Worm (Caenorhabditis elegans) whole organism, late embryonic: Measurements from ENCODE around the gene srz-95.

Experiments
- C08G9.2 ChIP-seq: sonication (generic microtip); optimal IDR thresholded peaks from 2 replicates; lab custom pipeline; 2016; ENCODE audit warnings: mild to moderate bottlenecking, missing genetic modification characterization, moderate library complexity, missing compliant biosample characterization
- C38D4.7 ChIP-seq: fragments of 200-800 bp; sonication (Bioruptor generic); optimal IDR thresholded peaks from 2 replicates; lab custom pipeline; 2018; ENCODE audit warnings: mild to moderate bottlenecking, missing genetic modification characterization, moderate library complexity, missing compliant biosample characterization
- F13H6.1 ChIP-seq: sonication (generic microtip); optimal IDR thresholded peaks from 2 replicates; lab custom pipeline; 2016; ENCODE audit warnings: missing genetic modification characterization, missing compliant biosample characterization
- K02D7.2 ChIP-seq: sonication (generic microtip); optimal IDR thresholded peaks from 2 replicates; lab custom pipeline; 2017; ENCODE audit warnings: mild to moderate bottlenecking, missing genetic modification characterization, missing compliant biosample characterization
- K09A11.1 ChIP-seq: sonication (generic microtip); optimal IDR thresholded peaks from 2 replicates; lab custom pipeline; 2017; ENCODE audit warnings: antibody characterized with exemption, mild to moderate bottlenecking, missing genetic modification characterization, missing compliant biosample characterization; ENCODE audit not compliant: insufficient read depth
- Y22D7AL.16 ChIP-seq: sonication (generic microtip); optimal IDR thresholded peaks from 2 replicates; lab custom pipeline; 2016; ENCODE audit warnings: missing genetic modification characterization, missing compliant biosample characterization
- ama-1 ChIP-seq: fragments of 150-350 bp; optimal IDR thresholded peaks from 2 replicates; lab custom pipeline; 2014
- ceh-14 ChIP-seq: sonication (generic microtip); optimal IDR thresholded peaks from 2 replicates; lab custom pipeline; 2016; ENCODE audit warnings: missing genotype, missing genetic modification characterization, missing compliant biosample characterization
- ceh-18 ChIP-seq: sonication (generic microtip); optimal IDR thresholded peaks from 2 replicates; lab custom pipeline; 2016; ENCODE audit warnings: missing genetic modification characterization, missing compliant biosample characterization
- ceh-22 ChIP-seq: sonication (generic microtip); optimal IDR thresholded peaks from 2 replicates; lab custom pipeline; 2017; ENCODE audit warnings: missing biosample characterization, missing genetic modification characterization
- ceh-24 ChIP-seq: sonication (generic microtip); optimal IDR thresholded peaks from 2 replicates; lab custom pipeline; 2016; ENCODE audit warnings: mild to moderate bottlenecking, missing genetic modification characterization, missing compliant biosample characterization
- ceh-34 ChIP-seq: sonication (generic microtip); optimal IDR thresholded peaks from 2 replicates; lab custom pipeline; 2016; ENCODE audit warnings: mild to moderate bottlenecking, missing genetic modification characterization, missing compliant biosample characterization
- ceh-45 ChIP-seq: fragments of 200-800 bp; sonication (Bioruptor generic); IDR thresholded peaks from 2 replicates; pipeline ENCODE4 v1.3.6; 2022; ENCODE audit warnings: missing genetic modification reagents, missing genetic modification characterization, missing compliant biosample characterization
- ceh-48 ChIP-seq: sonication (generic microtip); optimal IDR thresholded peaks from 2 replicates; lab custom pipeline; 2016; ENCODE audit warnings: missing genetic modification characterization, inconsistent platforms, missing compliant biosample characterization
- ceh-6 ChIP-seq: fragments of 200-800 bp; sonication (Bioruptor generic); optimal IDR thresholded peaks from 2 replicates; lab custom pipeline; 2018; ENCODE audit warnings: mild to moderate bottlenecking, missing genetic modification characterization, missing compliant biosample characterization
- ceh-9 ChIP-seq: sonication (generic microtip); optimal IDR thresholded peaks from 2 replicates; lab custom pipeline; 2016; ENCODE audit warnings: mild to moderate bottlenecking, missing genetic modification characterization, inconsistent platforms, missing compliant biosample characterization
- dmd-4 ChIP-seq: sonication (generic microtip); optimal IDR thresholded peaks from 2 replicates; lab custom pipeline; 2016; ENCODE audit warnings: borderline replicate concordance, missing genetic modification characterization, missing compliant biosample characterization
- dve-1 ChIP-seq: sonication (generic microtip); optimal IDR thresholded peaks from 2 replicates; lab custom pipeline; 2017; ENCODE audit warnings: antibody characterized with exemption, mild to moderate bottlenecking, missing genetic modification characterization, missing compliant biosample characterization
- elt-4 ChIP-seq: sonication (generic microtip); optimal IDR thresholded peaks from 2 replicates; lab custom pipeline; 2016; ENCODE audit warnings: missing genetic modification characterization, missing compliant biosample characterization
- ets-4 ChIP-seq: sonication (generic microtip); optimal IDR thresholded peaks from 2 replicates; lab custom pipeline; 2016; ENCODE audit warnings: missing genetic modification characterization, missing compliant biosample characterization
- fax-1 ChIP-seq: sonication (generic microtip); optimal IDR thresholded peaks from 2 replicates; lab custom pipeline; 2016; ENCODE audit warnings: missing genotype, missing genetic modification characterization, missing compliant biosample characterization
- fkh-6 ChIP-seq: sonication (generic microtip); optimal IDR thresholded peaks from 2 replicates; lab custom pipeline; 2016; ENCODE audit warnings: missing genetic modification characterization, missing compliant biosample characterization
- gmeb-2 ChIP-seq: sonication (generic microtip); optimal IDR thresholded peaks from 2 replicates; lab custom pipeline; 2016; ENCODE audit warnings: missing genetic modification characterization, inconsistent platforms, missing compliant biosample characterization
- hlh-13 ChIP-seq: fragments of 200-800 bp; sonication (Bioruptor generic); optimal IDR thresholded peaks from 2 replicates; lab custom pipeline; 2018; ENCODE audit warnings: mild to moderate bottlenecking, missing genetic modification characterization, missing compliant biosample characterization
- hlh-15 ChIP-seq: sonication (generic microtip); optimal IDR thresholded peaks from 2 replicates; lab custom pipeline; 2016; ENCODE audit warnings: missing genetic modification characterization, missing compliant biosample characterization
- hlh-30 ChIP-seq: sonication (generic microtip); optimal IDR thresholded peaks from 2 replicates; lab custom pipeline; 2017; ENCODE audit warnings: antibody characterized with exemption, missing genetic modification characterization, missing compliant biosample characterization; ENCODE audit not compliant: insufficient read depth
- hlh-6 ChIP-seq: sonication (generic microtip); optimal IDR thresholded peaks from 2 replicates; lab custom pipeline; 2016; ENCODE audit warnings: missing genotype, missing genetic modification characterization, missing compliant biosample characterization
- hlh-8 ChIP-seq: sonication (generic microtip); optimal IDR thresholded peaks from 2 replicates; lab custom pipeline; 2016; ENCODE audit warnings: missing genotype, missing genetic modification characterization, missing compliant biosample characterization
- madf-2 ChIP-seq: sonication (generic microtip); optimal IDR thresholded peaks from 2 replicates; lab custom pipeline; 2017; ENCODE audit warnings: missing genetic modification characterization, missing compliant biosample characterization
- mec-3 ChIP-seq: sonication (generic microtip); optimal IDR thresholded peaks from 2 replicates; lab custom pipeline; 2016; ENCODE audit warnings: borderline replicate concordance, missing genetic modification characterization, missing compliant biosample characterization
- nhr-232 ChIP-seq: sonication (generic microtip); optimal IDR thresholded peaks from 2 replicates; lab custom pipeline; 2016; ENCODE audit warnings: missing genetic modification characterization, missing compliant biosample characterization
- pag-3 ChIP-seq: sonication (generic microtip); optimal IDR thresholded peaks from 2 replicates; lab custom pipeline; 2016; ENCODE audit warnings: missing compliant biosample characterization, missing genetic modification characterization, borderline replicate concordance
- pat-9 ChIP-seq: fragments of 200-800 bp; sonication (Bioruptor generic); optimal IDR thresholded peaks from 2 replicates; lab custom pipeline; 2018; ENCODE audit warnings: mild to moderate bottlenecking, missing genetic modification characterization, moderate library complexity, missing compliant biosample characterization
- pax-1 ChIP-seq: fragments of 150-350 bp; optimal IDR thresholded peaks from 2 replicates; lab custom pipeline; 2014; ENCODE audit warnings: missing biosample characterization, missing genetic modification characterization
- pha-2 ChIP-seq: sonication (generic microtip); optimal IDR thresholded peaks from 2 replicates; lab custom pipeline; 2017; ENCODE audit warnings: mild to moderate bottlenecking, missing genetic modification characterization, missing compliant biosample characterization
- pha-4 ChIP-seq: fragments of 150-350 bp; optimal IDR thresholded peaks from 2 replicates; lab custom pipeline; 2018; ENCODE audit warnings: missing biosample characterization, missing genetic modification reagents, missing genetic modification characterization
- pros-1 ChIP-seq: fragments of 150-350 bp; optimal IDR thresholded peaks from 2 replicates; lab custom pipeline; 2014; ENCODE audit warnings: missing biosample characterization, missing genetic modification reagents, missing genetic modification characterization
- sdc-2 ChIP-seq: sonication (generic microtip); optimal IDR thresholded peaks from 2 replicates; lab custom pipeline; 2016; ENCODE audit warnings: missing genotype, missing genetic modification characterization, missing compliant biosample characterization
- sox-2 ChIP-seq: fragments of 200-800 bp; sonication (Bioruptor generic); IDR thresholded peaks from 2 replicates; pipeline ENCODE4 v1.3.6; 2022; ENCODE audit warnings: missing genetic modification reagents, missing genetic modification characterization, missing compliant biosample characterization
- sox-4 ChIP-seq: sonication (generic microtip); optimal IDR thresholded peaks from 2 replicates; lab custom pipeline; 2017; ENCODE audit warnings: mild to moderate bottlenecking, missing genetic modification characterization, inconsistent platforms, missing compliant biosample characterization
- tbx-2 ChIP-seq: sonication (generic microtip); optimal IDR thresholded peaks from 2 replicates; lab custom pipeline; 2016; ENCODE audit warnings: missing genetic modification characterization, missing compliant biosample characterization
- ttx-3 ChIP-seq: sonication (generic microtip); optimal IDR thresholded peaks from 2 replicates; lab custom pipeline; 2016; ENCODE audit warnings: missing genetic modification reagents, missing genetic modification characterization, missing compliant biosample characterization
- unc-42 ChIP-seq: sonication (generic microtip); optimal IDR thresholded peaks from 2 replicates; lab custom pipeline; 2016; ENCODE audit warnings: missing genotype, missing genetic modification characterization, missing compliant biosample characterization
- unc-86 ChIP-seq: sonication (generic microtip); optimal IDR thresholded peaks from 2 replicates; lab custom pipeline; 2016; ENCODE audit warnings: missing genetic modification characterization, missing compliant biosample characterization

srz-95 gene

DNA sequence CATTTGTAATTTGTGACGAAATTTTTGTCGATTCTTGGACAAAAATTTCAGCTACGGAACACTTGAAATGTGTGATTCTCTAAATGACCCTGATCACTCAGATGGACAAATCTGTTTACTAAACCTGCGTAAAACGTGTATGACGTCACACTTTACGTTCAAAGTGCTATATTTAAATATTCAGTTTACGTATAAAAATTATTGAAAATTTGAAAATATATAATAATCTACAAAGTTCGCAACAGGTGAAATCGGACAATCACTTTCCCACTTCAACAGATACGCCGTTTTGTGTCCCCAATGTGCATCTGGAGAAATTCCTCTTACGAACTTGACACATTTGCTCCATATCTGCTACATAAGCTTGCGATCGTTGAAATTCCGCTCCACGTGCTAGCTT lies 13.4 kb downstream of the srz-95 start, which contains the start of gene srh-131:
srh-131 (plus strand) TSS at position 301 of the 400 bp plus-strand sequence.
- no peak for TF ChIP-seq dmd-4
- no peak for TF ChIP-seq ceh-6 (GFP tag; lab: Kevin White, UChicago)
- no peak for TF ChIP-seq C38D4.7
- no peak for TF ChIP-seq C08G9.2
- no peak for TF ChIP-seq ceh-14 (tag; lab: Kevin White, UChicago)
- no peak for TF ChIP-seq ceh-34 (tag; lab: Kevin White, UChicago)

DNA sequence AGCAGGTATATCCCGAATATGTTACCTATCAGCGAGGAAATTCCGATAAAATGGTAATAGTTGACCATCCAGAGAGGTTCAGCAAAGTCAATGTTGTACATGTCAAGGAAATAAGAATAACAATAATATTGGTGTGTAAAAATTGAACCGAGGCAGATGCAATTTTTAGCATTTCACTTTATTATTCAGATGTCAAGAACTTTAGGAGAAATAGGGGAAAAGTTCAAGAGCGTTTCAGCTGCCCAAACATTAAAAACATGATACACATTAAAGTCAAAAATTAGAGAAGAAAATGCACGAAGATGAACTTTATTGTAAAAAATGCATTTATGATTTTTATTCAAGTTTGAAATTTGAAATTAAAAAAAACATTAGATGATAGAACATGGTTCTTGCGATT lies 16.5 kb downstream of the srz-95 start, which contains the start of gene sri-69:
sri-69 (minus strand) TSS at position 101 of the 400 bp plus-strand sequence.
- no peak for TF ChIP-seq gmeb-2 (tag; lab: Kevin White, UChicago)
- no peak for TF ChIP-seq fkh-6
- TF ChIP-seq fax-1 (tag; lab: Kevin White, UChicago), result no peak
- no peak for TF ChIP-seq sox-4 (tag; lab: Kevin White, UChicago)
- TF ChIP-seq ets-4 (tag; lab: Kevin White, UChicago), result no peak
- no peak for TF ChIP-seq ceh-9 (tag; lab: Kevin White, UChicago)
- TF ChIP-seq F13H6.1 (tag; lab: Kevin White, UChicago), result no peak
- no peak for TF ChIP-seq pat-9
- TF ChIP-seq hlh-8 (tag; lab: Kevin White, UChicago), result no peak
- no peak for TF ChIP-seq hlh-30 (tag; lab: Kevin White, UChicago)
- no peak for TF ChIP-seq unc-42
- TF ChIP-seq K02D7.2 (tag; lab: Kevin White, UChicago), result no peak
- TF ChIP-seq hlh-13 (GFP tag; lab: Kevin White, UChicago), result no peak
- no peak for TF ChIP-seq pha-4 (tag; lab: Kevin White, UChicago)
- TF ChIP-seq ttx-3 (tag; lab: Kevin White, UChicago), result no peak
- TF ChIP-seq, all 69 proteins: peak for 0

DNA sequence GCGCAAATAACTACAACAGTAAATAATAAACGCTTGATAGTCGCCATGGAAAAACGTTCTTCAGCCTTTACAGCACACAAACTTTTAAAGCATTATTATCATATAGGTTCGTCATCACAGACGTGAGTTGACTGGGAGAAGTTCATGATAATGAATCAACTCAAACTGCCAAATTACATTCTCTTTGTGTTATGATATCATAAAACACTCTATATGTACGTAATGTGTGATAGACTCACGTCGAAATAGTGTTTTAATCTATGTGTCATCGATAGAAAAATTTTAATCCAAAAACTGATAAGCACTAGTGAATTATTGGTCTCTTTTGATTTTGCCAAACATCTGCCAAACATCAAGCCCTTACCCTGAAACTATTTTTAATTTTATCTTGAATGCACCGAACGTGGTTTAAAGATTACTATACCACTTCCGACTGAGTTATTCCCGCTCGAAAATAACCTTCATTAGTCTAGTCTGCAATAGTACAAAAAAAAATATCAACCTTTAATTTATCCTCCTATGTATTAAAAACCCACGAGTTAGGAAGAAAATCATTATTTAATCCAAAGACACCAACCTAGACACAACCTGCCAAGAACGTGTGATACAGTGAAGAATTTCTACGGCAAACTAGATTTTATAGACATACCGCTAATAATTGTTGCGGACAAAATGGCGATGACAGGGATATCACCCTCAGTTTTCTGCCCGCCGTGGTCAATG lies 17.7 kb downstream of the srz-95 start, which contains the start of the genes clc-12 and clec-240:
clc-12 (minus strand) TSS at position 47 of the 723 bp plus-strand sequence.
clec-240 (plus strand) TSS at position 673 of the 723 bp plus-strand sequence.
- TF ChIP-seq elt-4, result no peak
- TF ChIP-seq gmeb-2 (tag; lab: Kevin White, UChicago), result no peak
- no peak for TF ChIP-seq hlh-15 (tag; lab: Kevin White, UChicago)
- TF ChIP-seq pat-9, result no peak
- TF ChIP-seq fkh-6, result no peak
- TF ChIP-seq K09A11.1, result no peak
- no peak for TF ChIP-seq ama-1 (lab: Kevin White, UChicago)
- TF ChIP-seq mec-3 (tag; lab: Kevin White, UChicago), result no peak
- TF ChIP-seq ceh-48, result no peak
- TF ChIP-seq madf-2 (tag; lab: Kevin White, UChicago), result no peak
- TF ChIP-seq pros-1 (tag; lab: Kevin White, UChicago), result no peak
- TF ChIP-seq Y22D7AL.16 (tag; lab: Kevin White, UChicago), result no peak
- no peak for TF ChIP-seq pax-1 (tag; lab: Kevin White, UChicago)
- no peak for TF ChIP-seq unc-86
- TF ChIP-seq unc-42, result no peak
- no peak for TF ChIP-seq ceh-22
- TF ChIP-seq pag-3 (tag; lab: Kevin White, UChicago), result no peak

DNA sequence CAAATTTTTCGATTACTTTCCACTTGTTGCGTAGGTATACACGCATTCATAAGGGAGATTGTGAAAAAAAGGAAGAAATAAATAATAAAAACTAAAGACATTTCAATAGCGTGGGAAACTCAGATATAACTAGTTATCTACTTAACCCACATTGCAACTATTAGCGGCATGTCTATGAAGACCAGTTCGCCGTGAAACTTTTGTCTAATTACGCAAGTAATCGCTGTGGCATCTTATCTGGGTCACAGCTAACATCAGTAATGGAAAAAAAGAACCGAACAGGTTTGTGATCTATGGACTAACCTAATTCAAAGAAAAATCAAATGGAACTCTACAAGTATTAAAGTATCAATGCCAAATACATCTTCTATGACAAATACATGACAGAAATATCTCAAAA lies 21.4 kb downstream of the srz-95 start, which contains the start of gene clec-241:
clec-241 (minus strand) TSS at position 101 of the 400 bp plus-strand sequence.
- TF ChIP-seq hlh-6 (no peak), ceh-18 (tag; lab: Kevin White, UChicago) (no peak), pha-2 (tag; lab: Kevin White, UChicago) (no peak), sox-2 (GFP tag; lab: Robert Waterston, UW) (no peak), dve-1 (tag; lab: Kevin White, UChicago) (no peak), ceh-24 (tag; lab: Kevin White, UChicago) (no peak), ceh-48 (no peak), ceh-6 (GFP tag; lab: Kevin White, UChicago) (no peak), tbx-2 (no peak), sdc-2 (tag; lab: Kevin White, UChicago) (no peak), nhr-232 (tag; lab: Kevin White, UChicago) (no peak), hlh-15 (tag; lab: Kevin White, UChicago) (no peak), ceh-45 (GFP tag; lab: Robert Waterston, UW) (no peak)
- TF ChIP-seq, all 69 proteins: peak for 0
